Fruit fly (Drosophila melanogaster) whole organism, embryonic: ENCODE data around the gene sau.

Source experiments
- Ada2b ChIP-seq: fragments of 200-800 bp; sonication (Bioruptor generic); IDR thresholded peaks from 2 replicates; pipeline ENCODE4 v1.3.6; 2022; ENCODE audit warnings: missing biosample characterization, missing genetic modification characterization
- B-H1 ChIP-seq: fragments of 200-800 bp; sonication (Bioruptor generic); IDR thresholded peaks from 3 replicates; pipeline ENCODE4 v1.3.6; 2022; ENCODE audit warnings: missing biosample characterization, missing genetic modification characterization
- Blimp-1 ChIP-seq: fragments of 200-800 bp; sonication (Bioruptor generic); optimal IDR thresholded peaks from 3 replicates; lab custom pipeline; 2018; ENCODE audit warnings: missing biosample characterization, missing genetic modification characterization, mild to moderate bottlenecking, moderate library complexity, missing genetic modification reagents
- CG10209 ChIP-seq: fragments of 200-800 bp; sonication (Bioruptor generic); optimal IDR thresholded peaks from 3 replicates; lab custom pipeline; 2017; ENCODE audit warnings: missing biosample characterization, mild to moderate bottlenecking, missing genetic modification characterization, missing genetic modification reagents
- CG1024 ChIP-seq: fragments of 200-800 bp; sonication (Bioruptor generic); IDR thresholded peaks from 2 replicates; pipeline ENCODE4 v1.3.6; 2022; ENCODE audit warnings: missing biosample characterization, missing genetic modification characterization
- CG10654 ChIP-seq: fragments of 200-800 bp; sonication (Bioruptor generic); optimal IDR thresholded peaks from 2 replicates; lab custom pipeline; 2016; ENCODE audit warnings: missing biosample characterization, missing genetic modification characterization
- CG11398 ChIP-seq: fragments of 200-800 bp; sonication (Bioruptor generic); optimal IDR thresholded peaks from 2 replicates; lab custom pipeline; 2016; ENCODE audit warnings: missing biosample characterization, missing genetic modification characterization
- CG12769 ChIP-seq: fragments of 200-800 bp; sonication (Bioruptor generic); optimal IDR thresholded peaks from 2 replicates; lab custom pipeline; 2019; ENCODE audit warnings: missing biosample characterization, mild to moderate bottlenecking, missing genetic modification characterization, moderate library complexity
- CG12942 ChIP-seq: fragments of 200-800 bp; sonication (Bioruptor generic); optimal IDR thresholded peaks from 3 replicates; lab custom pipeline; 2016; ENCODE audit warnings: missing biosample characterization, missing genetic modification characterization
- CG13624 ChIP-seq: fragments of 200-800 bp; sonication (Bioruptor generic); optimal IDR thresholded peaks from 2 replicates; lab custom pipeline; 2016; ENCODE audit warnings: missing biosample characterization, missing genetic modification characterization
- CG1792 ChIP-seq: fragments of 200-800 bp; sonication (Bioruptor generic); optimal IDR thresholded peaks from 2 replicates; lab custom pipeline; 2016; ENCODE audit warnings: missing biosample characterization, missing genetic modification characterization
- CG1832 ChIP-seq: fragments of 200-800 bp; sonication (Bioruptor generic); optimal IDR thresholded peaks from 2 replicates; lab custom pipeline; 2017; ENCODE audit warnings: missing biosample characterization, mild to moderate bottlenecking, missing genetic modification characterization, inconsistent platforms
- CG34376 ChIP-seq: fragments of 200-800 bp; sonication (Bioruptor generic); optimal IDR thresholded peaks from 2 replicates; lab custom pipeline; 2018; ENCODE audit warnings: missing biosample characterization, mild to moderate bottlenecking, missing genetic modification characterization
- CG3726 ChIP-seq: fragments of 200-800 bp; sonication (Bioruptor generic); IDR thresholded peaks from 3 replicates; pipeline ENCODE4, ENCODE4 v1.3.6; 2022; ENCODE audit warnings: missing biosample characterization, missing genetic modification characterization
- CG42726 ChIP-seq: fragments of 200-800 bp; sonication (Bioruptor generic); IDR thresholded peaks from 2 replicates; pipeline ENCODE4 v1.3.6; 2022; ENCODE audit warnings: missing biosample characterization, missing genetic modification characterization; ENCODE audit not compliant: partially characterized antibody
- CG6254 ChIP-seq: fragments of 200-800 bp; sonication (Bioruptor generic); optimal IDR thresholded peaks from 3 replicates; lab custom pipeline; 2017; ENCODE audit warnings: mild to moderate bottlenecking, missing biosample characterization, missing genetic modification reagents, missing genetic modification characterization
- CG6654 ChIP-seq: fragments of 200-800 bp; sonication (Bioruptor generic); optimal IDR thresholded peaks from 2 replicates; lab custom pipeline; 2017; ENCODE audit warnings: missing biosample characterization, mild to moderate bottlenecking, missing genetic modification characterization
- CG7357 ChIP-seq: fragments of 200-800 bp; sonication (Bioruptor generic); IDR thresholded peaks from 3 replicates; pipeline ENCODE4 v1.3.6; 2022; ENCODE audit warnings: missing biosample characterization, missing genetic modification characterization
- CG7372 ChIP-seq: fragments of 200-800 bp; sonication (Bioruptor generic); IDR thresholded peaks from 2 replicates; pipeline ENCODE4 v1.3.6; 2022; ENCODE audit warnings: missing biosample characterization, missing genetic modification characterization
- CG7556 ChIP-seq: fragments of 200-800 bp; sonication (Bioruptor generic); optimal IDR thresholded peaks from 2 replicates; lab custom pipeline; 2017; ENCODE audit warnings: missing biosample characterization, mild to moderate bottlenecking, missing genetic modification characterization
- CG7839 ChIP-seq: fragments of 200-800 bp; sonication (Bioruptor generic); optimal IDR thresholded peaks from 3 replicates; lab custom pipeline; 2018; ENCODE audit warnings: missing biosample characterization, mild to moderate bottlenecking, missing genetic modification characterization, moderate library complexity
- CG8765 ChIP-seq: fragments of 200-800 bp; sonication (Bioruptor generic); IDR thresholded peaks from 2 replicates; pipeline ENCODE4 v1.3.6; 2022; ENCODE audit warnings: missing biosample characterization, missing genetic modification characterization
- CG9609 ChIP-seq: fragments of 200-800 bp; sonication (Bioruptor generic); optimal IDR thresholded peaks from 3 replicates; lab custom pipeline; 2016; ENCODE audit warnings: missing biosample characterization, missing genetic modification characterization
- CG9817 ChIP-seq: fragments of 200-800 bp; sonication (Bioruptor generic); optimal IDR thresholded peaks from 2 replicates; lab custom pipeline; 2018; ENCODE audit warnings: missing biosample characterization, mild to moderate bottlenecking, missing genetic modification characterization, moderate library complexity
- D19A ChIP-seq: fragments of 200-800 bp; optimal IDR thresholded peaks from 3 replicates; lab custom pipeline; 2019; ENCODE audit warnings: missing biosample characterization, mild to moderate bottlenecking, missing genetic modification characterization, moderate library complexity
- ERR ChIP-seq: fragments of 200-800 bp; sonication (Bioruptor generic); optimal IDR thresholded peaks from 2 replicates; lab custom pipeline; 2016; ENCODE audit warnings: missing biosample characterization, missing genetic modification characterization
- H2.0 ChIP-seq: fragments of 200-800 bp; sonication (Bioruptor generic); IDR thresholded peaks from 2 replicates; pipeline ENCODE4 v1.3.6; 2022; ENCODE audit warnings: missing biosample characterization, missing genetic modification characterization
- HLH4C ChIP-seq: fragments of 200-800 bp; sonication (Bioruptor generic); IDR thresholded peaks from 3 replicates; pipeline ENCODE4 v1.3.6; 2022; ENCODE audit warnings: missing biosample characterization, missing genetic modification characterization; ENCODE audit not compliant: partially characterized antibody
- Hmx ChIP-seq: fragments of 200-800 bp; sonication (Bioruptor generic); optimal IDR thresholded peaks from 2 replicates; lab custom pipeline; 2016; ENCODE audit warnings: missing biosample characterization, missing genetic modification characterization
- MTF-1 ChIP-seq: fragments of 200-800 bp; sonication (Bioruptor generic); optimal IDR thresholded peaks from 2 replicates; lab custom pipeline; 2018; ENCODE audit warnings: missing biosample characterization, mild to moderate bottlenecking, missing genetic modification characterization, borderline replicate concordance
- ash1 ChIP-seq: fragments of 200-800 bp; sonication (Bioruptor generic); optimal IDR thresholded peaks from 2 replicates; lab custom pipeline; 2018; ENCODE audit warnings: missing biosample characterization, mild to moderate bottlenecking, missing genetic modification characterization
- bigmax ChIP-seq: fragments of 200-800 bp; sonication (Bioruptor generic); optimal IDR thresholded peaks from 2 replicates; lab custom pipeline; 2018; ENCODE audit warnings: missing biosample characterization, mild to moderate bottlenecking, missing genetic modification characterization
- ci ChIP-seq: fragments of 200-800 bp; sonication (Bioruptor generic); IDR thresholded peaks from 3 replicates; pipeline ENCODE4 v1.3.6; 2022; ENCODE audit warnings: missing biosample characterization, missing genetic modification characterization
- crc ChIP-seq: fragments of 200-800 bp; sonication (Bioruptor generic); optimal IDR thresholded peaks from 2 replicates; lab custom pipeline; 2016; ENCODE audit warnings: missing biosample characterization, missing genetic modification characterization
- dati ChIP-seq: fragments of 200-800 bp; sonication (Bioruptor generic); IDR thresholded peaks from 2 replicates; pipeline ENCODE4 v1.3.6; 2022; ENCODE audit warnings: missing biosample characterization, missing genetic modification characterization
- dmrt11E ChIP-seq: fragments of 200-800 bp; sonication (Bioruptor generic); optimal IDR thresholded peaks from 3 replicates; lab custom pipeline; 2018; ENCODE audit warnings: missing biosample characterization, mild to moderate bottlenecking, missing genetic modification characterization, moderate library complexity
- fru ChIP-seq: fragments of >200 bp; optimal IDR thresholded peaks from 2 replicates; lab custom pipeline; 2017
- gfzf ChIP-seq: fragments of 200-800 bp; sonication (Bioruptor generic); optimal IDR thresholded peaks from 2 replicates; lab custom pipeline; 2016; ENCODE audit warnings: missing biosample characterization, mild to moderate bottlenecking, missing genetic modification characterization, moderate library complexity
- gsb ChIP-seq: fragments of 200-800 bp; sonication (Bioruptor generic); IDR thresholded peaks from 2 replicates; pipeline ENCODE4 v1.3.6; 2022; ENCODE audit warnings: missing biosample characterization, missing genetic modification characterization
- kah ChIP-seq: fragments of 200-800 bp; sonication (Bioruptor generic); optimal IDR thresholded peaks from 2 replicates; lab custom pipeline; 2018; ENCODE audit warnings: missing biosample characterization, mild to moderate bottlenecking, missing genetic modification characterization
- lab ChIP-seq: fragments of 200-800 bp; sonication (Bioruptor generic); optimal IDR thresholded peaks from 3 replicates; lab custom pipeline; 2017; ENCODE audit warnings: missing biosample characterization, missing genetic modification characterization, mild to moderate bottlenecking, moderate library complexity, missing genetic modification reagents
- lola ChIP-seq, 3 experiments: fragments of >200 bp in 2 of 3; fragments of 200-800 bp in 1 of 3; sonication (Bioruptor generic) in 1 of 3; optimal IDR thresholded peaks; 2 replicates each; lab custom pipeline; 2017 to 2019; ENCODE audit warnings: missing biosample characterization in 3 of 3, missing genetic modification characterization in 3 of 3, mild to moderate bottlenecking in 1 of 3, moderate library complexity in 1 of 3
- maf-S ChIP-seq: fragments of 200-800 bp; sonication (Bioruptor generic); optimal IDR thresholded peaks from 2 replicates; lab custom pipeline; 2016; ENCODE audit warnings: missing biosample characterization, missing genetic modification characterization
- mam ChIP-seq: fragments of 200-800 bp; sonication (Bioruptor generic); optimal IDR thresholded peaks from 3 replicates; lab custom pipeline; 2016; ENCODE audit warnings: missing biosample characterization, missing genetic modification characterization
- ranshi ChIP-seq: fragments of 200-800 bp; sonication (Bioruptor generic); IDR thresholded peaks from 2 replicates; pipeline ENCODE4 v1.3.6; 2022; ENCODE audit warnings: missing biosample characterization, missing genetic modification characterization
- sens ChIP-seq: fragments of 200-800 bp; sonication (Bioruptor generic); peaks from one replicate; lab custom pipeline; 2016; ENCODE audit warnings: missing biosample characterization, missing genetic modification characterization
- tio ChIP-seq: fragments of 200-800 bp; sonication (Bioruptor generic); optimal IDR thresholded peaks from 2 replicates; lab custom pipeline; 2017; ENCODE audit warnings: missing biosample characterization, missing genetic modification characterization, inconsistent platforms
- vvl ChIP-seq: fragments of 200-800 bp; sonication (Bioruptor generic); IDR thresholded peaks from 2 replicates; pipeline ENCODE4 v1.3.6; 2022; ENCODE audit warnings: missing biosample characterization, missing genetic modification characterization
- zen ChIP-seq: fragments of 200-800 bp; sonication (Bioruptor generic); optimal IDR thresholded peaks from 3 replicates; lab custom pipeline; 2018; ENCODE audit warnings: missing biosample characterization, mild to moderate bottlenecking, missing genetic modification characterization, moderate library complexity

Gene sau

DNA sequence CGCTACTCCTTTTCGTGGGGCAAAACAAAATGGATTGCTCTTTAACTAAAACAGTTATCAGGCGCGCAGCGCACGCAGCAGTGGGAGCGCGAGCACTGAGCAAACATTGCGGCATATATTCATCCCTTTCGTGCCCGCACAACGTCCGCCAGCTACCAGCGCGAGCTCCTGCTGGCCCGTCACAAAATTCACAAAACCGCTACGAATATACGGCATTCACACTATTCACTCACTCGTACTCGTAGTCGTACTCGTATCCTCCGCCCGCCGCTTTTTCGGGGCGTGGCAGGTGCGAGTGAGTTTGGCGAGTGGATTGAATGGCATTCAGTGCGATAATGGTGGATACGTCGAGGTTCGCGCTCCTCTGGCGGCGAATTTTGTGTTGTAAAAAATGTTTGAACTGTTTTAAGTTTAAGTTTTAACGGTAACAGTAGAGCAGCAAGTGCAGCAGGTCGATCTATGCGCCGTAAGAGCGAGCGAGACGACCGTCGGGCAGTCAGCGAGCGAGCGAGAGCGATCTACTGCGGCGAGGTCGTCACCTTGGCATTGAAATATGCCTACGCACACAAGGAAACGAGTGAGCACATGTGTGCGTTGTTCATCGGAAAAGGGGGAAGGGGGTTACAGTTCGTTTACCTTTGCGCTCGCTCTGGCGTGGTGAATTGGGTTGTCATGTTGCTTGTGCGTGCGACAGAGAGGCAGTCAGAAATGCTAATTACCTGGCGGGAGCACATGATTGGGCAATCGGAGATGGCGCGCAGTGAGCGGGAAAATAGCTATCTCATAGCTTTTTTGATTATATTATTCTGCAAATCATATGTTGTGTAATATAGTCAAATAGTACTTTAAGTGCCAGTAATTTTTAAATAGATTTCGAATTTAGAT lies 29.3 kb upstream of the sau start (continued):
- TF ChIP-seq CG7357 (peak; percentile 87), crc (no peak), H2.0 (GFP tag; lab: Robert Waterston, UW) (no peak), MTF-1 (GFP tag; lab: Kevin White, UChicago) (peak; percentile 42), CG6254 (GFP tag; lab: Kevin White, UChicago) (peak; percentile 70), CG12942 (GFP tag; lab: Kevin White, UChicago) (peak; percentile 8), CG7839 (tag; lab: Kevin White, UChicago) (peak; percentile 58), CG6654 (GFP tag; lab: Kevin White, UChicago) (no peak), CG7556 (GFP tag; lab: Kevin White, UChicago) (peak; percentile 72), D19A (tag; lab: Kevin White, UChicago) (peak; percentile 61), CG13624 (GFP tag; lab: Kevin White, UChicago) (no peak), lab (peak; percentile 74), zen (tag; lab: Kevin White, UChicago) (peak; percentile 94), gfzf (no peak), kah (GFP tag; lab: Kevin White, UChicago) (peak; percentile 69), ci (GFP tag; lab: Robert Waterston, UW) (no peak), CG1792 (GFP tag; lab: Kevin White, UChicago) (peak; percentile 20), ranshi (GFP tag; lab: Robert Waterston, UW) (no peak), bigmax (no peak), mam (peak; percentile 26), gsb (GFP tag; lab: Robert Waterston, UW) (no peak), CG34376 (peak; percentile 98), CG12769 (tag; lab: Kevin White, UChicago) (peak; percentile 94), ERR (GFP tag; lab: Kevin White, UChicago) (peak; percentile 81), CG8765 (GFP tag; lab: Robert Waterston, UW) (no peak), tio (GFP tag; lab: Kevin White, UChicago) (peak; percentile 24), CG7372 (no peak), Ada2b (GFP tag; lab: Robert Waterston, UW) (no peak), ash1 (GFP tag; lab: Kevin White, UChicago) (peak; percentile 5), CG9609 (GFP tag; lab: Kevin White, UChicago) (no peak), HLH4C (GFP tag; lab: Robert Waterston, UW) (no peak), lola (GFP tag; optimal IDR thresholded peaks at IDR 0.05; lab: Kevin White, UChicago) (peak in 2 of 3 experiments; percentile 66 to 78), B-H1 (GFP tag; lab: Robert Waterston, UW) (no peak), CG10209 (GFP tag; lab: Kevin White, UChicago) (peak; percentile 69), vvl (GFP tag; lab: Robert Waterston, UW) (no peak), CG10654 (GFP tag; lab: Kevin White, UChicago) (no peak), maf-S (GFP tag; lab: Kevin White, UChicago) (no peak), CG42726 (GFP tag; lab: Robert Waterston, UW) (no peak), CG1024 (GFP tag; lab: Robert Waterston, UW) (no peak), fru (lab: Kevin White, UChicago) (peak; percentile 10), sens (GFP tag; lab: Kevin White, UChicago) (peak; percentile 86), CG9817 (tag; lab: Kevin White, UChicago) (peak; percentile 20), Hmx (GFP tag; lab: Kevin White, UChicago) (no peak), Blimp-1 (GFP tag; lab: Kevin White, UChicago) (peak; percentile 16), CG11398 (GFP tag; lab: Kevin White, UChicago) (no peak), CG1832 (GFP tag; lab: Kevin White, UChicago) (peak; percentile 97), dmrt11E (tag; lab: Kevin White, UChicago) (peak; percentile 67), dati (GFP tag; lab: Robert Waterston, UW) (no peak), CG3726 (no peak)
